Worm (Caenorhabditis elegans) whole organism, mixed stage, embryonic: Measurements from ENCODE around the gene F12E12.1.

ENCODE experiments used
- lsy-2 ChIP-seq: fragments of 150-350 bp; optimal IDR thresholded peaks from 2 replicates; lab custom pipeline; 2014; ENCODE audit warnings: missing biosample characterization, missing genetic modification characterization
- mls-2 ChIP-seq: sonication (generic microtip); optimal IDR thresholded peaks from 2 replicates; lab custom pipeline; 2016; ENCODE audit warnings: mild to moderate bottlenecking, missing genetic modification characterization, moderate library complexity, missing compliant biosample characterization
- pha-4 ChIP-seq: fragments of 150-350 bp; optimal IDR thresholded peaks from 2 replicates; lab custom pipeline; 2018; ENCODE audit warnings: missing biosample characterization, missing genetic modification reagents, missing genetic modification characterization

DNA sequence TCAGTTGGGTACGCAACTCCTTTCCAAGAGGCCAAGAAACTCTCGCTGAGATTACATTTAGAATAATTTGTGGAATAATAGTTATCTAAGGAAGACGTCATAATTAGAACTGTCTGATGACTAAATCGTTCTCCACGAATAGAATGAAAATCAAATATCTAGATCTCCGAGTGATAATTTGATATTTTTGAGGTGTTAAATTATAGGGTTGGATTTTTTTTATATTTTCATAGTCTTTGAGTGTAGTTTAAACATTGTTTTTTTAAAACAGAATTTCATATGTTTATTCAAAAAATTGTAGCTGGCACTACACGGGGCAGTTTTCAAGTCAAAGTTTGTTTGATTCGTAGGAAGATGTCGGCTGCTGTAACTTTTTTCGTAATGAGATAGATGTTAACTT, 25.2 kb upstream of the F12E12.1 start, which contains the start of gene srh-99:
- no peak for TF ChIP-seq lsy-2 (tag; lab: Kevin White, UChicago)
- no peak for TF ChIP-seq mls-2 (tag; lab: Kevin White, UChicago)
- no peak for TF ChIP-seq pha-4 (tag; lab: Kevin White, UChicago)
